Worm (Caenorhabditis elegans) whole organism, midembryonic: ENCODE results near the gene F48E3.6.

Experiments used
- T22C8.4 ChIP-seq: fragments of 200-800 bp; sonication (Bioruptor generic); IDR thresholded peaks from 2 replicates; pipeline ENCODE4 v1.3.6; 2022; ENCODE audit warnings: missing genetic modification characterization, missing compliant biosample characterization
- cog-1 ChIP-seq: sonication (generic microtip); optimal IDR thresholded peaks from 2 replicates; lab custom pipeline; 2016; ENCODE audit warnings: missing genetic modification characterization, missing compliant biosample characterization
- flt-1 ChIP-seq: fragments of 200-800 bp; sonication (Bioruptor generic); IDR thresholded peaks from 2 replicates; pipeline ENCODE4 v1.3.6; 2022; ENCODE audit warnings: missing genetic modification characterization, missing compliant biosample characterization
- klf-2 ChIP-seq: fragments of 200-800 bp; sonication (Bioruptor generic); conservative IDR thresholded peaks from 2 replicates; pipeline ENCODE4 v1.3.6; 2022; ENCODE audit warnings: missing genetic modification reagents, missing genetic modification characterization, missing compliant biosample characterization
- med-1 ChIP-seq: sonication (generic microtip); optimal IDR thresholded peaks from 2 replicates; lab custom pipeline; 2017; ENCODE audit warnings: missing genetic modification characterization, mild to moderate bottlenecking, missing compliant biosample characterization, antibody characterized with exemption, missing genetic modification reagents; ENCODE audit not compliant: insufficient read depth
- ref-1 ChIP-seq: fragments of 200-800 bp; sonication (Bioruptor generic); conservative IDR thresholded peaks from 2 replicates; pipeline ENCODE4 v1.3.6; 2022; ENCODE audit warnings: missing genetic modification reagents, missing genetic modification characterization, missing compliant biosample characterization
- tab-1 ChIP-seq: fragments of 200-800 bp; sonication (Bioruptor generic); IDR thresholded peaks from 2 replicates; pipeline ENCODE4 v1.3.6; 2022; ENCODE audit warnings: missing genetic modification characterization, missing compliant biosample characterization
- ztf-23 ChIP-seq: fragments of 200-800 bp; sonication (Bioruptor generic); IDR thresholded peaks from 2 replicates; pipeline ENCODE4 v1.3.6; 2022; ENCODE audit warnings: missing genetic modification reagents, missing genetic modification characterization, missing compliant biosample characterization
- ztf-29 ChIP-seq: fragments of 200-800 bp; sonication (Bioruptor generic); IDR thresholded peaks from 2 replicates; pipeline ENCODE4 v1.3.6; 2022; ENCODE audit warnings: missing genetic modification reagents, missing genetic modification characterization, missing compliant biosample characterization

F48E3.6 gene

ce11 chrX:7500970-7501369 is 1.7 kb downstream of the F48E3.6 start, which contains the start of gene uggt-1:
Gene uggt-1, minus strand, starts transcription at chrX:7500982.
- TF ChIP-seq ztf-29: no peak
- peak; percentile 14 for TF ChIP-seq med-1 (GFP tag; lab: Kevin White, UChicago)
- TF ChIP-seq klf-2 (GFP tag; lab: Robert Waterston, UW): no peak
- 0 out of 2 replicates have a peak, but pooled peaks have one; percentile 46 for TF ChIP-seq tab-1 (GFP tag; lab: Robert Waterston, UW)
- peak; percentile 72 for TF ChIP-seq flt-1 (GFP tag; lab: Robert Waterston, UW)
- TF ChIP-seq ref-1: no peak
- peak; percentile 57; the same call in 1 of the 2 replicates for TF ChIP-seq ztf-23 (GFP tag; lab: Robert Waterston, UW)
- TF ChIP-seq cog-1 (tag; lab: Kevin White, UChicago): peak; percentile 78
- TF ChIP-seq T22C8.4 (GFP tag; lab: Robert Waterston, UW): no peak

ce11 chrX:7495491-7495890 is 7.2 kb downstream of the F48E3.6 start, which contains the start of gene try-14:
Gene try-14, minus strand, starts transcription at chrX:7495591.
- no peak for TF ChIP-seq tab-1 (GFP tag; lab: Robert Waterston, UW)
- no peak for TF ChIP-seq med-1 (GFP tag; lab: Kevin White, UChicago)
- no peak for TF ChIP-seq ref-1
- no peak for TF ChIP-seq ztf-23 (GFP tag; lab: Robert Waterston, UW)
- TF ChIP-seq ztf-29: no peak
- TF ChIP-seq klf-2 (GFP tag; lab: Robert Waterston, UW): no peak
- no peak for TF ChIP-seq flt-1 (GFP tag; lab: Robert Waterston, UW)
- TF ChIP-seq T22C8.4 (GFP tag; lab: Robert Waterston, UW): no peak
- TF ChIP-seq cog-1 (tag; lab: Kevin White, UChicago): no peak

- TF ChIP-seq cog-1 (tag; lab: Kevin White, UChicago): no peak
Measured at ce11 chrX:7493020-7493419, 9.7 kb downstream of the F48E3.6 start, which contains the start of gene F48E3.2. Gene F48E3.2, minus strand, starts transcription at chrX:7493120.

ce11 chrX:7491521-7491920 is 11.2 kb downstream of the F48E3.6 start:
- TF ChIP-seq ztf-23 (GFP tag; lab: Robert Waterston, UW) (no peak), med-1 (GFP tag; lab: Kevin White, UChicago) (no peak), klf-2 (GFP tag; lab: Robert Waterston, UW) (no peak), cog-1 (tag; lab: Kevin White, UChicago) (no peak), flt-1 (GFP tag; lab: Robert Waterston, UW) (no peak), T22C8.4 (GFP tag; lab: Robert Waterston, UW) (no peak), tab-1 (GFP tag; lab: Robert Waterston, UW) (no peak), ref-1 (no peak), ztf-29 (no peak)

- no peak for TF ChIP-seq tab-1 (GFP tag; lab: Robert Waterston, UW)
- TF ChIP-seq flt-1 (GFP tag; lab: Robert Waterston, UW): no peak
- no peak for TF ChIP-seq ref-1
- TF ChIP-seq ztf-29: no peak
- TF ChIP-seq klf-2 (GFP tag; lab: Robert Waterston, UW): no peak
- no peak for TF ChIP-seq ztf-23 (GFP tag; lab: Robert Waterston, UW)
- TF ChIP-seq med-1 (GFP tag; lab: Kevin White, UChicago): no peak
- TF ChIP-seq T22C8.4 (GFP tag; lab: Robert Waterston, UW): no peak
- TF ChIP-seq cog-1 (tag; lab: Kevin White, UChicago): no peak
Measured at ce11 chrX:7485748-7486147, 17.0 kb downstream of the F48E3.6 start, which contains the start of gene gly-12. Gene gly-12, plus strand, starts transcription at chrX:7485864.

ce11 chrX:7480756-7481155 is 22.0 kb downstream of the F48E3.6 start, which contains the start of gene F48E3.9:
Gene F48E3.9, plus strand, starts transcription at chrX:7481056.
- TF ChIP-seq tab-1 (GFP tag; lab: Robert Waterston, UW) (no peak), flt-1 (GFP tag; lab: Robert Waterston, UW) (no peak)

ce11 chrX:7478948-7479347 is 23.8 kb downstream of the F48E3.6 start, which contains the start of gene mek-1:
Gene mek-1, plus strand, starts transcription at chrX:7479248.
- no peak for TF ChIP-seq ztf-23 (GFP tag; lab: Robert Waterston, UW)
- TF ChIP-seq klf-2 (GFP tag; lab: Robert Waterston, UW): no peak
- TF ChIP-seq tab-1 (GFP tag; lab: Robert Waterston, UW): no peak
- TF ChIP-seq med-1 (GFP tag; lab: Kevin White, UChicago): no peak
- TF ChIP-seq T22C8.4 (GFP tag; lab: Robert Waterston, UW): no peak
- TF ChIP-seq cog-1 (tag; lab: Kevin White, UChicago): no peak
- TF ChIP-seq ref-1: no peak
- TF ChIP-seq ztf-29: no peak
- no peak for TF ChIP-seq flt-1 (GFP tag; lab: Robert Waterston, UW)

- TF ChIP-seq klf-2 (GFP tag; lab: Robert Waterston, UW): no peak
- no peak for TF ChIP-seq ztf-23 (GFP tag; lab: Robert Waterston, UW)
- no peak for TF ChIP-seq ref-1
- no peak for TF ChIP-seq cog-1 (tag; lab: Kevin White, UChicago)
- no peak for TF ChIP-seq T22C8.4 (GFP tag; lab: Robert Waterston, UW)
- TF ChIP-seq ztf-29: no peak
- no peak for TF ChIP-seq flt-1 (GFP tag; lab: Robert Waterston, UW)
- no peak for TF ChIP-seq med-1 (GFP tag; lab: Kevin White, UChicago)
- no peak for TF ChIP-seq tab-1 (GFP tag; lab: Robert Waterston, UW)
Measured at ce11 chrX:7478476-7478875, 24.2 kb downstream of the F48E3.6 start.

ce11 chrX:7474968-7475433 is 27.7 kb downstream of the F48E3.6 start, which contains the start of gene coh-1:
Gene coh-1, minus strand, starts transcription at chrX:7475018.
- TF ChIP-seq ztf-23 (GFP tag; lab: Robert Waterston, UW) (0 out of 2 replicates have a peak, but pooled peaks have one; percentile 16), tab-1 (GFP tag; lab: Robert Waterston, UW) (no peak), cog-1 (tag; lab: Kevin White, UChicago) (no peak)

ce11 chrX:7469907-7470306 is 32.8 kb downstream of the F48E3.6 start:
- TF ChIP-seq ztf-29: no peak
